Worm (Caenorhabditis elegans): ENCODE measurements around the gene srbc-17.

Gene srbc-17

DNA sequence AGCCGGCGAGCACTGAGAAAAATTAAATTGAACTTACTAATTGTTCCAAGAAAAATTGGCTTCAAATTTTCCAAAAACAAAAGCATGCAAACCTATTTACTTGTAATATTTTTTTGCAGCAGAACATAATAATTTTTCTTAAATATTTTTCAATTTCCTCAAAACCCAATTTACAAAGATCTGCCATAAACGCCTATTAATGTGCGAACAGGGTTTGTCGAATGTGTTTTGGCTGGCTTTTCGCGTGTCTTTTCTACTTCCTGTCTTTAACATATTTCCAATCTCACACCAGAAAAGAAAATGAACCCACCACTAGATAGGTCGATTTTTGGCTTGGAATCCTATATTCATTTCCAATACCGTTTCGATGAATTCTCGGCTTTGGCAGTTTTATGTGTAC lies 2.3 kb upstream of the srbc-17 start, which contains the start of gene C45H4.18:
TSS of gene C45H4.18 (plus strand) at position 301 of the 400 bp plus-strand sequence.
- TF ChIP-seq lsy-12 (tag; optimal IDR thresholded peaks at IDR 0.05) (no peak), pqm-1 (tag; optimal IDR thresholded peaks at IDR 0.05) (no peak), aly-2 (tag; optimal IDR thresholded peaks at IDR 0.05) (no peak), egl-5 (tag; optimal IDR thresholded peaks at IDR 0.05) (no peak), fkh-2 (tag; optimal IDR thresholded peaks at IDR 0.05) (no peak), ceh-28 (tag; optimal IDR thresholded peaks at IDR 0.05) (no peak), nhr-12 (tag; optimal IDR thresholded peaks at IDR 0.05) (no peak), elt-3 (tag; optimal IDR thresholded peaks at IDR 0.05) (no peak), hmg-11 (tag; optimal IDR thresholded peaks at IDR 0.05) (no peak), elt-1 (tag; optimal IDR thresholded peaks at IDR 0.05) (no peak), egl-27 (tag; optimal IDR thresholded peaks at IDR 0.05) (no peak)

DNA sequence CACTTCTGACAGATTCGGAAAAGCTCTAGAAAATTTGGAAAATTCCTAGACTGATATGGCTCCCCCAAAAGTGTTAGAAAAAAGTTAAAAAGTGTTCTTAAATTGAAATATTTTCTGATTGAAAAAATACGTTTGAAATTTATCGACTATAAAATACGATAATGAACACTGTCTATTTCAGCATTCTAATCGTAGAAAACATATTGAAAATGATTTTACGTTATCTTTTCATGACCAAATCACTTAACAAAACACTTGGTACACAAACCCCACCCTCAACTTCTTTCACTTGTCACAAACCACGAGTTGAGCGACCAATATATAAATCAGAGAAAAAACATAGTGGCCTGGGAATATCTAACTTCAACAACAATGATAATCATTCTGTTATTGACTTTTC lies 1.7 kb downstream of the srbc-17 start, which contains the start of gene cyp-33C1:
TSS of gene cyp-33C1 (plus strand) at position 301 of the 400 bp plus-strand sequence.
- TF ChIP-seq ama-1 (optimal IDR thresholded peaks at IDR 0.05): no peak

DNA sequence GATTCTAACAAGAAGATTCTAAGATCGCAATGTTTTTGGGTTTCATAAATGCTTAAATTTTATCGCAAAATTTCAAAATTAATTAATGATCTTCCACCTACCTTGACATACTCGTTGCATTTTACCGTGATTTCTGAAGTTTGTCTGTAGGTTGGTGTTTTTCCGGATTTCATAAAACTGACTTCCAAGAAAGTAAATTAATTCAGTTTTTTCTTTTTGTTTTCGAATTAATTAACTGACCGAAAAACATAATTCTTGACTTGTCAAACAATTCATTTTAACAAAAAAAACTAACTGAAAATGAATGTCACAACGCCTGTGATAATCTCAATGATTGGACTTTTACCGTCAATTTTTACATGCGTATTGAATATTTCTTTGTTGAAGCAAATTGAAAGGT lies 4.2 kb downstream of the srbc-17 start, which contains the start of gene srbc-16:
TSS of gene srbc-16 (plus strand) at position 301 of the 400 bp plus-strand sequence.
- TF ChIP-seq nhr-12 (tag; optimal IDR thresholded peaks at IDR 0.05): no peak
- TF ChIP-seq elt-2 (tag; optimal IDR thresholded peaks at IDR 0.05): no peak
- no peak for TF ChIP-seq hmg-11 (tag; optimal IDR thresholded peaks at IDR 0.05)
- no peak for TF ChIP-seq nhr-11 (tag; optimal IDR thresholded peaks at IDR 0.05)
- TF ChIP-seq tbx-2 (tag; optimal IDR thresholded peaks at IDR 0.05): no peak
- TF ChIP-seq sea-2 (GFP tag; optimal IDR thresholded peaks at IDR 0.05): no peak
- no peak for TF ChIP-seq lsy-12 (tag; optimal IDR thresholded peaks at IDR 0.05)
- no peak for TF ChIP-seq R02D3.7 (tag; optimal IDR thresholded peaks at IDR 0.05)

DNA sequence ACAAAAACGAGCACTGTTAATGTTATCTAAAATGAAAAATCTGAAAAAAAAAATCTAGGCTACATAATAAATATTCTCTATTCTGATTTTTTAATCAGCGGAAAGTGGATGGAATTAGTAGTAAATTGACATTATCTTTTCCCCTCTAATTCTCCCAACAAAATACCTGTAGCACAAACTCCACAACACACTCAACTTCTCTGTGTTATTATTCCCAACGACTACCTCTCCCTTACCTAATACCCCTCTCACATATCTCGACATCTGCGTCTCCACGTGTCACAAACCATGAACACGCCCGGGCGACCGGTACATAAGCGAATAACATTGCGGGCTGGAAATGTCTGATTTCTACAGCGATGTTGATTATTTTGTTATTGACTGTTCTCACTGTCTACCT lies 5.6 kb downstream of the srbc-17 start, which contains the start of gene cyp-33C2:
TSS of gene cyp-33C2 (plus strand) at position 327 of the 400 bp plus-strand sequence.
- no peak for TF ChIP-seq pqm-1 (tag; optimal IDR thresholded peaks at IDR 0.05)
- no peak for TF ChIP-seq zag-1 (tag; optimal IDR thresholded peaks at IDR 0.05)
- no peak for TF ChIP-seq tbx-2 (tag; optimal IDR thresholded peaks at IDR 0.05)
- TF ChIP-seq ZK546.5 (tag; optimal IDR thresholded peaks at IDR 0.05): no peak
- TF ChIP-seq ama-1 (optimal IDR thresholded peaks at IDR 0.05): no peak
- no peak for TF ChIP-seq nhr-28 (tag; optimal IDR thresholded peaks at IDR 0.05)
- no peak for TF ChIP-seq nhr-11 (tag; optimal IDR thresholded peaks at IDR 0.05)
- no peak for TF ChIP-seq R02D3.7 (tag; optimal IDR thresholded peaks at IDR 0.05)
- TF ChIP-seq elt-1 (tag; optimal IDR thresholded peaks at IDR 0.05): no peak
- no peak for TF ChIP-seq elt-2 (tag; optimal IDR thresholded peaks at IDR 0.05)
- no peak for TF ChIP-seq elt-3 (tag; optimal IDR thresholded peaks at IDR 0.05)
- TF ChIP-seq nhr-25 (tag; optimal IDR thresholded peaks at IDR 0.05): no peak
- no peak for TF ChIP-seq eor-1 (tag; optimal IDR thresholded peaks at IDR 0.05)

DNA sequence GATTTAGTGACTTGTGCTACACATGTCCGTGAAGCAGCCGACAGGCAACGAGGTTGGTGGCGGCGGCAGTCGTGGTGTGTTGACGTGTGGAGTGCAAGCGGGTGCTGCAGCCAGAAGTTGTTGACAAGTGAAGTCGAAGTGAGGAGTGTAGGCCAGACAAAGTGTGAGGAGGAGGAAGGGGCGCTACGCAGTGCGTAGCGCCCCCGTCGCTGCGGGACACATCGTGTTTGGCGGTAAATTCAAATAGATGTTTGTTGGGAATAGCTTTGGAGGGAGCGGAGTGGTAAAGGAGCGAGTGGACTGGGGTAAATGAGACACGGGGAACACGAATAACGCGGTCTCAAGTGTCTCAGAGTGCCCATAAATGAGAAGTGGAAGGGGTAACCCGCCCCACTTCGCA lies 8.0 kb downstream of the srbc-17 start:
- no peak for TF ChIP-seq elt-2 (tag; optimal IDR thresholded peaks at IDR 0.05)
- TF ChIP-seq pha-4 (tag; optimal IDR thresholded peaks at IDR 0.05): no peak
- no peak for TF ChIP-seq nfya-1 (tag; optimal IDR thresholded peaks at IDR 0.05; ENCODE audit: insufficient read depth)
- TF ChIP-seq ztf-4 (tag; optimal IDR thresholded peaks at IDR 0.05): no peak
- TF ChIP-seq eor-1 (tag; optimal IDR thresholded peaks at IDR 0.05): no peak
- no peak for TF ChIP-seq fkh-10 (GFP tag; optimal IDR thresholded peaks at IDR 0.05)
- no peak for TF ChIP-seq nhr-12 (tag; optimal IDR thresholded peaks at IDR 0.05)

DNA sequence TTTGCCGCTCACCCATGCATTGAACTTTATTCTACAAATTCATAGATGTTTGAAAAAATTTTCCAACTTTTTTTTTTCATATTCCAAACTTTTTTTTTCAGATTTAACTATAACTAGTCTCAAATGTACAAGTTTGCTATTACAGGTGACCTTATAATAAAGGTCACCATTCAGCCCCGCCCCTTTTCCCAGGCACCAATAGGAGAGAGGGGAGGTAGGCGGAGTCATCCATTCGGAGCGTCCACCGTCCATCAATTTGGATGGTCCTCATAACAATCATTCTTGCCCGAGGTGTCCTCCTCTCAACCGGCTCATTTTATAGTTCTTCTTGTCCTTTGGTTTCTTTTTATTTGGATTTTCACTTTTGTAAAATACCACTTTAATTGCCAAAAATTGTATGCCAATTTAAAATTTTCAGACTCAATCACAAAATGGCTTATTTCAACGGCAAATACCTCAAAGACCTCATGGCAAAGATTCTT lies 10.4 kb downstream of the srbc-17 start, which contains the start of gene Y5H2B.3:
TSS of gene Y5H2B.3 (plus strand) at position 432 of the 482 bp plus-strand sequence.
- TF ChIP-seq nfya-1 (tag; optimal IDR thresholded peaks at IDR 0.05; ENCODE audit: insufficient read depth) (peak; percentile 68), fkh-2 (tag; optimal IDR thresholded peaks at IDR 0.05) (no peak)

DNA sequence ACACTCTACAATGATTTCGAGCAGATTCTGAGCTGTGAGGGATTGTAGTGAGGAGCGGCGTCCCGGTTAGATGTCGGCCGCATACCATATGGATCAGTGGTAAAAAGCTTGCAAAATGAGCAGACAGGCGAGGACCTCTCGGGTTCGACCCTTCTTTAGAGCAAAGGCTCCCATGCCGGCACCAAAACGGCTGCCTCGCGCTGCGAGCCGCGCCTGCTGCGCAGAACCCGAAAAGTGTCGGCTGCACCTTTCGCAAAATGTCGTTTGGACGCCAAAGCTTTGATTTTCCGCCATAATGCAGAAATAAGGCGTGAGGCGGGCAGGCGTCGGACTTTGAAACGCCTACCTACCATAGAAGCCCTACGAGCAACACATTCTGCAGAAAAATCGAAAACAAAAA lies 12.9 kb downstream of the srbc-17 start:
- TF ChIP-seq R02D3.7 (tag; optimal IDR thresholded peaks at IDR 0.05) (no peak), unc-62 (GFP tag; optimal IDR thresholded peaks at IDR 0.05) (no peak)
